Fruit fly (Drosophila melanogaster): ENCODE results near the gene CG44098.

The CG44098 gene

dm6 chr3R:4807582-4807981 lies 34.6 kb upstream of the CG44098 start (continued):
- TF ChIP-seq CG6765 (GFP tag; optimal IDR thresholded peaks at IDR 0.05) (no peak), Trl (optimal IDR thresholded peaks at IDR 0.05) (peak in 1 of 2 experiments; percentile 61), Trl (GFP tag; optimal IDR thresholded peaks at IDR 0.05) (no peak), Fer1 (GFP tag; optimal IDR thresholded peaks at IDR 0.05) (no peak), CG14014 (GFP tag; IDR thresholded peaks at IDR 0.05) (0 out of 2 replicates have a peak, but pooled peaks have one; percentile 24), Ets65A (GFP tag) (no peak), cas (GFP tag; IDR thresholded peaks at IDR 0.05) (no peak), lbe (GFP tag; optimal IDR thresholded peaks at IDR 0.05) (no peak), CG15514 (GFP tag; optimal IDR thresholded peaks at IDR 0.05) (no peak), CG31388 (GFP tag; optimal IDR thresholded peaks at IDR 0.05) (no peak), Nf-YC (tag; optimal IDR thresholded peaks at IDR 0.05) (no peak), Lpt (GFP tag; optimal IDR thresholded peaks at IDR 0.05) (no peak), CG10979 (tag; optimal IDR thresholded peaks at IDR 0.05) (no peak), croc (GFP tag; conservative IDR thresholded peaks at IDR 0.05) (no peak), z (GFP tag; IDR thresholded peaks at IDR 0.05) (peak; percentile 86), danr (GFP tag; IDR thresholded peaks at IDR 0.05) (no peak), CG2199 (GFP tag; IDR thresholded peaks at IDR 0.05) (0 out of 3 replicates have a peak, but pooled peaks have one; percentile 44), Rfx (GFP tag; IDR thresholded peaks at IDR 0.05) (no peak), CG12104 (GFP tag; optimal IDR thresholded peaks at IDR 0.05) (no peak), C15 (GFP tag; IDR thresholded peaks at IDR 0.05) (no peak), abd-A (tag; optimal IDR thresholded peaks at IDR 0.05) (no peak), br (optimal IDR thresholded peaks at IDR 0.05) (no peak), al (GFP tag; IDR thresholded peaks at IDR 0.05) (no peak), Med (GFP tag) (peak; percentile 32), CG18262 (tag; optimal IDR thresholded peaks at IDR 0.05) (no peak)

dm6 chr3R:4806318-4806757 lies 33.3 kb upstream of the CG44098 start:
- TF ChIP-seq Hsf (GFP tag; optimal IDR thresholded peaks at IDR 0.05) = no peak
- TF ChIP-seq sr (GFP tag; IDR thresholded peaks at IDR 0.05) = peak; percentile 38; the same call in 1 of the 3 replicates
- TF ChIP-seq CG11093 (GFP tag; IDR thresholded peaks at IDR 0.05) = no peak
- TF ChIP-seq CG4854 (GFP tag; optimal IDR thresholded peaks at IDR 0.05) = peak; percentile 12
- peak; percentile 70 for TF ChIP-seq CG1233 (GFP tag; optimal IDR thresholded peaks at IDR 0.05)
- peak; percentile 6 for TF ChIP-seq CG30403 (GFP tag; optimal IDR thresholded peaks at IDR 0.05)
- no peak for TF ChIP-seq CG14667 (GFP tag; IDR thresholded peaks at IDR 0.05)
- TF ChIP-seq Nf-YA (GFP tag; IDR thresholded peaks at IDR 0.05) = no peak
- peak; percentile 85 for TF ChIP-seq fd64A (GFP tag; optimal IDR thresholded peaks at IDR 0.05)
- no peak for TF ChIP-seq CG18011 (GFP tag; optimal IDR thresholded peaks at IDR 0.05)
- peak; percentile 90 for TF ChIP-seq CG17568 (GFP tag; optimal IDR thresholded peaks at IDR 0.05)
- TF ChIP-seq CG33213 (GFP tag; optimal IDR thresholded peaks at IDR 0.05) = peak; percentile 69
- TF ChIP-seq Hmx (GFP tag; optimal IDR thresholded peaks at IDR 0.05) = no peak
- peak; percentile 69 for TF ChIP-seq onecut (GFP tag; IDR thresholded peaks at IDR 0.05)
- no peak for TF ChIP-seq h (optimal IDR thresholded peaks at IDR 0.05)
- TF ChIP-seq CG11723 (GFP tag; optimal IDR thresholded peaks at IDR 0.05) = peak; percentile 50
- TF ChIP-seq zfh1 (GFP tag; IDR thresholded peaks at IDR 0.05) = peak; percentile 41; the same call in 1 of the 3 replicates
- TF ChIP-seq CG12155 (GFP tag; optimal IDR thresholded peaks at IDR 0.05) = peak; percentile 1
- peak; percentile 30 for TF ChIP-seq CG10267 (tag; optimal IDR thresholded peaks at IDR 0.05)
- peak in 1 of 3 experiments; percentile 34 for TF ChIP-seq lola (GFP tag; optimal IDR thresholded peaks at IDR 0.05)
- TF ChIP-seq CG34376 (GFP tag; optimal IDR thresholded peaks at IDR 0.05) = peak; percentile 85
- TF ChIP-seq mirr (GFP tag; optimal IDR thresholded peaks at IDR 0.05) = peak; percentile 86
- no peak for TF ChIP-seq cad (GFP tag; optimal IDR thresholded peaks at IDR 0.05)
- peak; percentile 77 for TF ChIP-seq run (tag; optimal IDR thresholded peaks at IDR 0.05)
- TF ChIP-seq CG12942 (GFP tag; optimal IDR thresholded peaks at IDR 0.05) = peak; percentile 24
- TF ChIP-seq shn (GFP tag; optimal IDR thresholded peaks at IDR 0.05) = peak; percentile 62
- TF ChIP-seq wor (GFP tag; IDR thresholded peaks at IDR 0.05) = no peak
- peak; percentile 89 for TF ChIP-seq MTF-1 (GFP tag; optimal IDR thresholded peaks at IDR 0.05; ENCODE audit: borderline replicate concordance)
- no peak for TF ChIP-seq ap (GFP tag; IDR thresholded peaks at IDR 0.05)
